Fruit fly (Drosophila melanogaster): Measurements from ENCODE around the gene CG4364.

dm6 chr2L:9679789-9680188 lies 31.3 kb downstream of the CG4364 start:
- TF ChIP-seq CTCF (optimal IDR thresholded peaks at IDR 0.05) (no peak), CG8478 (optimal IDR thresholded peaks at IDR 0.05) (no peak)

All from S2 (cell line).